Worm (Caenorhabditis elegans): ENCODE data around the gene M05D6.5.
A peak's percentile ranks its signal among the peaks of the same experiment; 100 is the strongest.

Gene M05D6.5

DNA sequence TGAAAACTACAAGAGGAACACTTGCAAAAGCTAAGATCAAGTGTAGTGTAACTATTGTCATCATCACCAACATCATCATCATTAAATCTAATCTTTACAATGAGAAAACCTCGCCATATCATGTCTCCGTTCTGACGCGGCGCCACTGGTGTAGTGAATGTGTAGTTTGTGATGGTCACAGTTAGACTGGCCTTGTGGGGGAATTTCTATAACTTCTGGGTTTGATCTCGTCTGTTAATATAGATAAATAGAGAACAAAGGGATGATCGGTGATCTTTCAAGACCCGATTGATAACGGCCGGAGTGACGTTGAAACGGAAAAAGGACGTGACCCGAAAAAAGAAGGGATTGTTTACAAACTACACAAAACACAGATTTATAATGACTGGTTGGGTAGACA, 41.2 kb downstream of the M05D6.5 start (continued):
- TF ChIP-seq sup-37 (GFP tag; optimal IDR thresholded peaks at IDR 0.05) = no peak
- no peak for TF ChIP-seq lin-15B (tag; optimal IDR thresholded peaks at IDR 0.05)
- no peak for TF ChIP-seq jun-1 (tag; optimal IDR thresholded peaks at IDR 0.05)
- no peak for TF ChIP-seq egl-27 (tag; optimal IDR thresholded peaks at IDR 0.05)
- TF ChIP-seq lir-3 (tag; optimal IDR thresholded peaks at IDR 0.05; ENCODE audit: poor library complexity) = no peak
- TF ChIP-seq efl-1 (optimal IDR thresholded peaks at IDR 0.05) = no peak
- peak in 1 of 2 experiments; percentile 90 for TF ChIP-seq efl-1 (GFP tag; optimal IDR thresholded peaks at IDR 0.05 in 1 of 2)
- TF ChIP-seq ets-5 (GFP tag; IDR thresholded peaks at IDR 0.05) = no peak
- no peak for TF ChIP-seq snpc-4 (tag; optimal IDR thresholded peaks at IDR 0.05)
- TF ChIP-seq fkh-10 (GFP tag; optimal IDR thresholded peaks at IDR 0.05) = no peak
- TF ChIP-seq vab-15 (tag; optimal IDR thresholded peaks at IDR 0.05) = no peak
- no peak for TF ChIP-seq unc-86 (tag; optimal IDR thresholded peaks at IDR 0.05)
- TF ChIP-seq zag-1 (tag; optimal IDR thresholded peaks at IDR 0.05) = no peak
- no peak for TF ChIP-seq ceh-63 (GFP tag; optimal IDR thresholded peaks at IDR 0.05)
- TF ChIP-seq fkh-4 (tag; optimal IDR thresholded peaks at IDR 0.05; ENCODE audit: borderline replicate concordance) = no peak
- TF ChIP-seq lin-39 (tag; optimal IDR thresholded peaks at IDR 0.05) = no peak
- no peak for TF ChIP-seq xbp-1 (tag; optimal IDR thresholded peaks at IDR 0.05)
- no peak for TF ChIP-seq irx-1 (tag; optimal IDR thresholded peaks at IDR 0.05)
- TF ChIP-seq snu-23 (GFP tag; optimal IDR thresholded peaks at IDR 0.05) = peak; percentile 48
- TF ChIP-seq ama-1 (optimal IDR thresholded peaks at IDR 0.05) = no peak
- TF ChIP-seq fkh-8 (tag; optimal IDR thresholded peaks at IDR 0.05) = no peak
- TF ChIP-seq lin-14 (GFP tag; optimal IDR thresholded peaks at IDR 0.05) = peak; percentile 71
- no peak for TF ChIP-seq ztf-4 (tag; optimal IDR thresholded peaks at IDR 0.05)
- no peak for TF ChIP-seq Y116A8C.19 (tag; optimal IDR thresholded peaks at IDR 0.05; ENCODE audit: borderline replicate concordance)
- peak; percentile 37 for TF ChIP-seq nhr-19 (GFP tag; conservative IDR thresholded peaks at IDR 0.05)
- no peak for TF ChIP-seq nhr-76 (tag; optimal IDR thresholded peaks at IDR 0.05)
- no peak for TF ChIP-seq nhr-84 (tag; optimal IDR thresholded peaks at IDR 0.05)
- no peak for TF ChIP-seq ceh-82 (tag; optimal IDR thresholded peaks at IDR 0.05)
- peak; percentile 5 for TF ChIP-seq mep-1 (tag; optimal IDR thresholded peaks at IDR 0.05)
- no peak for TF ChIP-seq hpl-2 (GFP tag; optimal IDR thresholded peaks at IDR 0.05)
- TF ChIP-seq sox-4 (tag; optimal IDR thresholded peaks at IDR 0.05) = no peak
- no peak for TF ChIP-seq pag-3 (tag; optimal IDR thresholded peaks at IDR 0.05; ENCODE audit: borderline replicate concordance, insufficient read depth)
- no peak for TF ChIP-seq lin-35 (GFP tag; optimal IDR thresholded peaks at IDR 0.05)
- TF ChIP-seq hlh-17 (GFP tag; optimal IDR thresholded peaks at IDR 0.05; ENCODE audit: borderline replicate concordance) = no peak
- TF ChIP-seq unc-30 (tag; optimal IDR thresholded peaks at IDR 0.05) = no peak
- no peak for TF ChIP-seq ceh-8 (GFP tag; optimal IDR thresholded peaks at IDR 0.05)
- TF ChIP-seq nhr-71 (tag; optimal IDR thresholded peaks at IDR 0.05) = peak; percentile 75
- no peak for TF ChIP-seq ceh-88 (GFP tag; IDR thresholded peaks at IDR 0.05)
- TF ChIP-seq fos-1 (tag; optimal IDR thresholded peaks at IDR 0.05) = no peak
- TF ChIP-seq nhr-77 (tag; optimal IDR thresholded peaks at IDR 0.05) = no peak
- no peak for TF ChIP-seq lin-13 (GFP tag; optimal IDR thresholded peaks at IDR 0.05)
- TF ChIP-seq unc-98 (GFP tag; IDR thresholded peaks at IDR 0.05) = no peak
- TF ChIP-seq nhr-12 (tag; optimal IDR thresholded peaks at IDR 0.05) = no peak
- no peak for TF ChIP-seq zip-4 (GFP tag; optimal IDR thresholded peaks at IDR 0.05)
- TF ChIP-seq ztf-11 (tag; optimal IDR thresholded peaks at IDR 0.05) = no peak
- no peak for TF ChIP-seq efl-3 (GFP tag; optimal IDR thresholded peaks at IDR 0.05)
- TF ChIP-seq C04F5.9 (tag; optimal IDR thresholded peaks at IDR 0.05) = no peak
- no peak for TF ChIP-seq alr-1 (tag; optimal IDR thresholded peaks at IDR 0.05; ENCODE audit: borderline replicate concordance)
- no peak for TF ChIP-seq lsy-2 (tag; optimal IDR thresholded peaks at IDR 0.05)
- no peak for TF ChIP-seq unc-130 (tag; optimal IDR thresholded peaks at IDR 0.05)
- TF ChIP-seq swsn-7 (tag; optimal IDR thresholded peaks at IDR 0.05) = no peak
- TF ChIP-seq hlh-4 (tag; optimal IDR thresholded peaks at IDR 0.05) = no peak
- TF ChIP-seq mef-2 (tag; optimal IDR thresholded peaks at IDR 0.05) = no peak
- no peak for TF ChIP-seq tlp-1 (tag; optimal IDR thresholded peaks at IDR 0.05)
